Fruit fly (Drosophila melanogaster) whole organism, larva: ENCODE results near the gene PIG-B.

Experiments used
- noc ChIP-seq: fragments of 200-800 bp; sonication (Bioruptor generic); optimal IDR thresholded peaks from 3 replicates; lab custom pipeline; 2019; ENCODE audit warnings: missing biosample characterization, mild to moderate bottlenecking, missing genetic modification characterization, moderate library complexity

PIG-B gene

DNA sequence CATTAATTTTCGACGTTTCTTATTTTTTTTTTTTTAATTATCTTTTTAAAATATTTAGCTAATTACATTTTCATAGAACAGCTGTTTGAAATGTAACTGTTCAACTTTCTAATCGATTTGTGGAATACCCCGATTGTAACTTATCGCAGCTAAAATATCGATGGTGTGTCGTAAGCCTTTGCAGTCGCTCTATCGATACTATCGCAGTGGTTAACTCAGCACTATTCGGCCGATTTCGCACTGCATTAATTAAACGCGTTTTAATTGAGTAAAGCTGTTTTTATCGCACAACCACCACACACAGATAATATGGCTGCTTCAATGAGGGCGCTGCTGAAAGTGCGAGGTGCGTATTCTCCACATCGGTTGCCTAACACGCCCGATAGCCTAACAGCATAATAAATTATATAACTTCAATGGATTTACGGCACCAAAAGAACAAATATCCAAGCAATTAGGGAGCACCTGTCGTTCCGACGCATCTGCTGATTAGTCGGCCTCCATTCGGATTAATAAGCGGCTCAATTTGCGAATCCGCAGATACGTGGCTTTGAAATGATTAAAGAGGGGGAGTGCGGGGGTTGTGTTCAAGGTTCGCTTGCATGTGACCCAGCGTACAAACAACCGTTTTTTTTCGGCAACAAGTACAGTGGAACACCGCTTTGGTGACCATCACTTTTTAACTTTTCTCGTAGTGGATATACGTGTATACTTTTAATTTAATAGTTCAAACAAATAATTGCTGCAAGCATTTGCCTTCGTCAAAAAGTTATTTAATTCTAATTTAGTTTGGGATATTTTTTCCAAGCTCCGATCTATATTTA lies 3.2 kb downstream of the PIG-B start, which contains the start of gene Scsalpha1:
Scsalpha1 (plus strand) TSS at position 202 of the 824 bp plus-strand sequence.
- peak; percentile 43 for TF ChIP-seq noc

DNA sequence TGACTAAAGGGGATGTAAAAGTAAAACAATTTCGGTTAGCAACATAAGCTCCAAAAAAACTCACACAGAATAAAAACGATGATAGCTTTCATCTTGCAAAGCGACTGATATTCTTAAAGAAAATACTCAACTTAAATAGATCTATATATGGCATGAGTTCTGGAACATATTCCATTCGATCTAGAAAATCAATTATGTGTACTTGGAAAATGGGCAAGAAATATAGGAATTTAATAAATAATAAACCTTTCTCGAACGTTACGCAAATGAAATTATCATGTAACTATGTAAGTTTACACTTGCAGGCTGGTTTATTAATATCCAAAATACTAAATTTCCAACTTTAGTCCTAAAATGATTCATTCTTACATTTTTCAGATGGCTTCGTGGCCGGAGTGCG lies 5.2 kb downstream of the PIG-B start, which contains the start of gene Acp63F:
Acp63F (minus strand) TSS at position 101 of the 400 bp plus-strand sequence.
- no peak for TF ChIP-seq noc

- TF ChIP-seq noc: peak; percentile 53
These were observed 5.9 kb downstream of the PIG-B start for dm6 chr3L:3816772-3817483.

DNA sequence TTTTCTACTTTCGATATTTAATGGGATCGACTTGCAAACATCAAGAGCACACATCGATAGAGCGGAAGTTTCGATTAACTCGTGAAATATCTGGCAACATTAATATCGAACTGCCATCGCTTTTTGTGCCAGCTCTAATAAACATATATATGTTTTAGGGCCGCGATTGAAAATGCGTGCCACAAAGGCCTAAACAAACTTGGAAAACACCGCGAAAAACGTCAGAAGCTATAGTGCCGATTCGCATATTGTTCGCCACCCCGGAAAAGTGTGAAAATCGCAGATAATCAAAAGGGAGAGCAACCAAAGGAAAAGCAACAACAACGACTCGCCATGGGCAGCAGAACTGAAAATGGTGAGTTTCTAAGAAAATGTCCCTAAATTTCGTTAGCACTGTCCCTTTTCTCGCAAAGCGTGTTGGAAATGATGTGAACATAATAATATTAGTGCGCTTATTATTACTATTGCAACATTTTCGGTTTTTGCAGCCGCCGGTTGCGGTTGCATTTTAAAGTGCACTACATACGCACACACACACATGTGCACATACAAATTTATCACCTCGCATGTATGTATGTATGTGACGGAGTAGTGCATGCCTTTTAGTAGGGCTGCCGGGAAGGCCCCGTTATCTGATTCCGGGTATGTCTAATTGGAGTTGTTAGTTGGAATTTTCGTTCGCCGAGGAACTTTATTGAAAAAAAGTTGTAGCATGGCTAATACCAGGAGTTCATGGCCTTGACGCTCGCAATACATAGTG lies 7.7 kb downstream of the PIG-B start, which contains the start of gene enc:
enc (plus strand) TSS at position 114 of the 760 bp plus-strand sequence.
- TF ChIP-seq noc: no peak

dm6 chr3L:3824790-3825484 lies 13.9 kb downstream of the PIG-B start, which contains the start of gene Rdh:
Gene Rdh (plus strand): TSS chr3L:3825449.
- peak; percentile 63 for TF ChIP-seq noc

dm6 chr3L:3825485-3825813 lies 14.4 kb downstream of the PIG-B start:
- no peak for TF ChIP-seq noc

DNA sequence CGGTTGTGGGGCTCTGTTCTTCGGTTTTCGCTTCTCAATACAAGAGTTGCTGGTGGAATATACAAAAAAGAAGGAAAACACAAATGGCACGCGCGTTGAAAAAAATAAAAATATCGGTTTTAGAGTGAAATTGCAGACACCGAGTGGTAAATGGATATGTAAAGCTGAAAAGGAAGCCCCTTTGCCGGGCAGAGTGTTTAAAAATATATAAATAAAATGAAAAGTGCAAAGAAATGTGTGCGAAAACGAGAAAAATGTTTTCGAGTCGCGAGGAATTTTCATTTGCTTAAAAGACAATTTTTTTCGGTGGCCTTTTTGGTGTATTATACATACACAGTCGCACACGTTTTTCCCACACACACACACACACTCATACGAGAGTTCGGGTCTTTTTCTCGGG lies 14.8 kb downstream of the PIG-B start:
- no peak for TF ChIP-seq noc

dm6 chr3L:3826541-3826940 lies 15.5 kb downstream of the PIG-B start:
- no peak for TF ChIP-seq noc

DNA sequence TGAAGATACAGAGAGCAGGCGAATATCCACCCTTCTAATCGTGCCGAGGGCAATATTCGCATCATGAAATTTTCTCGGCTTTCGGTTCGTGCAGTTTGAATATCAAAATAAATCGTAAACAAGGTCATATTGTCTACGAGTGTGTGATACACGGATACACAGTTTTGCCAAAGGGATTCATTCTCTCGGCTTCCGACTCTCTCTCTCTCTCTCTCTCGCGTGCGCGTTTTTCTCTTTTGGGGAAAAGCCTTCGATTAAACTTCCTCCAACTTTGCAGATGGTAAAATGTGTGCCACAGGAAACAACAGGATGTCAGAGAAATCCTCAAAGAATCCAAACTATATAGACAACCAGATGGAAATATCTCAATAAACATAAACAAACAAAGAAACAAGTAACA lies 17.0 kb downstream of the PIG-B start:
- TF ChIP-seq noc: no peak

DNA sequence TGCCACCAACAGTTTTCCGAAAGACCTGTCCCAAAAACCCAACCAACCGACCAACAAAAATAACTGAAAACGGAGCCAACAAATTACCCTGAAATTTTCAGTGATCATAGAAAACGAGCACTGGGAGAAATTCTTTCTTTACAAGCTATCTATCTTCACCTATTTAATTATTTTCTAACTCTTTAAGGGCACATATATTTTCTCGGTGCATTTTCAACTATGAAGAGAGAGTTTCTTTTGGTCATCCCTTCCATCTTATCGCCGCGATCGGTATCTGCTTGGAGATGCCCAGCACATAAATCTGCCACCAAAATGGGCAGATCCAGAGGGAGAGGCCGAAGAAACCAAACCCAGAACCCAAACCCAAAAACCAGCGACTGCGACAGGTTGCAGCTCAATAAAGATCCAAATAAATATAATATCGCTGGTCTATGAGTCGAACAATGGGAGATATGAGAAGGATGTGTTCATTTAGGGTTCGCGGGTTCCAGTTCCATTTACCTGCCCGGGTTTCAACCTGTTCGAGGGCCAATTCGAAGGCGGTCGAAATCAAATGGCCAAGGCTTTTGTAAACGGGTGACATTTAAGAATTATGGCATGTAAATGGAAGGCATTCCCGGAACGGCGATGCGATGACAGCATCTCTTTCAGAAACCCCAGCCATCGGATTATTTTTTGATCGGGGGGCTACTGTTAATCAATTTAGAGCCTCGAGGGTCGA lies 32.1 kb downstream of the PIG-B start:
- TF ChIP-seq noc: no peak

dm6 chr3L:3845815-3846375 lies 34.8 kb downstream of the PIG-B start, which contains the start of gene Awh:
Gene Awh (plus strand): TSS chr3L:3846206.
- no peak for TF ChIP-seq noc

DNA sequence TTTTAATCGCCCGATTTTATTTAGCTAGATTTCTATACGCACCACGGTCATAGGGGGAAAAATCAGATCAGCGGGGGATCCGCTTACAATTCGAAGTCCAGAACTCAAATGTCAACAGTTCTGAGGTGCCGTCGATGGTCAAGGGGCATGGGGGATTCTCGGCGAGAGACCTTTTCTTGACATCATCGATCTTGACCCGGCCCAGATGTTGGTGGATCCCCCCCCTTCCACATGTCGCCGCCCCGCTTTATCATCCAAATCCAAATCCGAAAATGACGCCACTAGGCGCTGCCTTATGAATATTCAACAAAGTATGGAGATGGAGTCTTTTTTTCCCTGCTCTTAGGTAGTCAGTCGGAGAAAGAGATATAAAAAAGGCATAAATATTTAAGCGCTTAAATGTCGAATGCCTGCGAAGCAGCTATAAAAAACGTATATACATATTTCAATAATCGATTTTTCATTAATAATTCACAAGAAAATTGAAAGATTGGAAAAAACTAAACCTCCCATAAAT lies 36.8 kb downstream of the PIG-B start:
- peak; percentile 14 for TF ChIP-seq noc

dm6 chr3L:3848687-3849270 lies 37.7 kb downstream of the PIG-B start:
- no peak for TF ChIP-seq noc

DNA sequence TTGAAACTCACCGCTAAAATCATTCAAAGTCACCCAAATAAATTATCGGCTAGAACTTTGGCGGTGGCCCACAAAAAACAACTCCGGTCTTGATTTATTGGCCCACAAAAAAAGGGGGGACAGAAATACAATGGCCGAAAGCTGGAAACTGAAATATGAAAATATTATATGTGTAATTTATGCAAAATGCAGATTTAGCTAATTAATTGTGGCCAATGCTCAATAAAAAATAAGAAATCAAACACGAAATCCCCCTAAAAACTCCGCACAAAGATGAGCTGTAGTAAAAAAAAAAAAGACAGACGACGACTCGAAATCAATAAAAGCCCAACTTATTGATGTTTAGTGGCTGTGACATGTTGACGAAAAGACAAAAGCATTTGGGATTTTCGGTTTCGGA lies 38.7 kb downstream of the PIG-B start:
- peak; percentile 35 for TF ChIP-seq noc

dm6 chr3L:3850477-3850876 lies 39.4 kb downstream of the PIG-B start:
- no peak for TF ChIP-seq noc
